Worm (Caenorhabditis elegans) whole organism, L4 larva: ENCODE measurements around the gene lgg-3.

Experiments
- F10B5.3 ChIP-seq: sonication (generic microtip); optimal IDR thresholded peaks from 2 replicates; lab custom pipeline; 2016; ENCODE audit warnings: mild to moderate bottlenecking, missing genetic modification characterization, missing compliant biosample characterization
- F37D6.2 ChIP-seq: sonication (generic microtip); optimal IDR thresholded peaks from 2 replicates; lab custom pipeline; 2016; ENCODE audit warnings: mild to moderate bottlenecking, missing genetic modification characterization, missing compliant biosample characterization
- F49E8.2 ChIP-seq: sonication (generic microtip); optimal IDR thresholded peaks from 2 replicates; lab custom pipeline; 2016; ENCODE audit warnings: missing compliant biosample characterization, mild to moderate bottlenecking, missing genetic modification characterization, borderline replicate concordance
- R02D3.7 ChIP-seq: fragments of 150-350 bp; sonication (generic microtip); optimal IDR thresholded peaks from 3 replicates; lab custom pipeline; 2014; ENCODE audit warnings: missing biosample characterization, missing genetic modification characterization
- Y105C5A.15 ChIP-seq: fragments of 200-800 bp; sonication (Bioruptor generic); IDR thresholded peaks from 2 replicates; pipeline ENCODE4 v1.3.6; 2022; ENCODE audit warnings: missing genetic modification characterization, missing compliant biosample characterization
- Y48G9A.11 ChIP-seq: fragments of 200-800 bp; sonication (Bioruptor generic); IDR thresholded peaks from 2 replicates; pipeline ENCODE4 v1.3.6; 2022; ENCODE audit warnings: missing genetic modification reagents, missing genetic modification characterization, missing compliant biosample characterization
- Y5F2A.4 ChIP-seq: fragments of 200-800 bp; sonication (Bioruptor generic); optimal IDR thresholded peaks from 2 replicates; lab custom pipeline; 2018; ENCODE audit warnings: mild to moderate bottlenecking, missing genetic modification characterization, missing compliant biosample characterization
- ZK337.2 ChIP-seq: fragments of 200-800 bp; sonication (Bioruptor generic); IDR thresholded peaks from 2 replicates; pipeline ENCODE4 v1.3.6; 2022; ENCODE audit warnings: missing genetic modification reagents, missing genetic modification characterization, missing compliant biosample characterization
- aha-1 ChIP-seq: fragments of 150-350 bp; peaks from one replicate; lab custom pipeline; 2014; ENCODE audit warnings: missing biosample characterization, missing genetic modification characterization
- ama-1 ChIP-seq: fragments of 150-350 bp; optimal IDR thresholded peaks from 2 replicates; lab custom pipeline; 2014; ENCODE audit warnings: inconsistent platforms, mixed read lengths
- arid-1 ChIP-seq: fragments of 200-800 bp; sonication (Bioruptor generic); conservative IDR thresholded peaks from 2 replicates; pipeline ENCODE4 v1.3.6; 2022; ENCODE audit warnings: missing genetic modification reagents, missing genetic modification characterization, missing compliant biosample characterization
- ceh-20 ChIP-seq: fragments of 200-800 bp; sonication (Bioruptor generic); IDR thresholded peaks from 2 replicates; pipeline ENCODE4 v1.3.6; 2022; ENCODE audit warnings: missing genetic modification reagents, missing genetic modification characterization, missing compliant biosample characterization
- ces-1 ChIP-seq: fragments of 150-350 bp; sonication (generic microtip); optimal IDR thresholded peaks from 4 replicates; lab custom pipeline; 2014; ENCODE audit warnings: missing biosample characterization, missing genetic modification reagents, missing genetic modification characterization
- ctbp-1 ChIP-seq: fragments of 200-800 bp; sonication (Bioruptor generic); IDR thresholded peaks from 2 replicates; pipeline ENCODE4 v1.3.6; 2022; ENCODE audit warnings: missing genetic modification reagents, missing genetic modification characterization, missing compliant biosample characterization
- dmd-8 ChIP-seq: fragments of 200-800 bp; sonication (Bioruptor generic); IDR thresholded peaks from 2 replicates; pipeline ENCODE4 v1.3.6; 2022; ENCODE audit warnings: missing genetic modification characterization, missing compliant biosample characterization
- duxl-1 ChIP-seq: sonication (generic microtip); optimal IDR thresholded peaks from 2 replicates; lab custom pipeline; 2016; ENCODE audit warnings: mild to moderate bottlenecking, missing genetic modification characterization, moderate library complexity, missing compliant biosample characterization; ENCODE audit not compliant: poor library complexity
- egl-27 ChIP-seq: sonication (generic microtip); optimal IDR thresholded peaks from 3 replicates; lab custom pipeline; 2017; ENCODE audit warnings: missing biosample characterization, missing genetic modification reagents, missing genetic modification characterization
- hif-1 ChIP-seq, 2 experiments: sonication (generic microtip); optimal IDR thresholded peaks; 2 replicates each; lab custom pipeline; 2016 to 2017; ENCODE audit warnings: missing compliant biosample characterization in 2 of 2, missing genetic modification characterization in 2 of 2, missing genetic modification reagents in 2 of 2, missing genotype in 2 of 2, mild to moderate bottlenecking in 1 of 2
- lim-7 ChIP-seq: fragments of 200-800 bp; sonication (Bioruptor generic); IDR thresholded peaks from 2 replicates; pipeline ENCODE4 v1.3.6; 2022; ENCODE audit warnings: missing genetic modification characterization, missing compliant biosample characterization
- lin-15B ChIP-seq: fragments of 150-350 bp; sonication (generic microtip); optimal IDR thresholded peaks from 3 replicates; lab custom pipeline; 2014; ENCODE audit warnings: missing biosample characterization, missing genetic modification characterization
- lin-38 ChIP-seq: fragments of 200-800 bp; sonication (Bioruptor generic); IDR thresholded peaks from 2 replicates; pipeline ENCODE4 v1.3.6; 2022; ENCODE audit warnings: missing genetic modification reagents, missing genetic modification characterization, missing compliant biosample characterization
- madf-5 ChIP-seq, 2 experiments: fragments of 200-800 bp; sonication (Bioruptor generic); IDR thresholded peaks; 2 replicates each; pipeline ENCODE4 v1.3.6; 2022; ENCODE audit warnings: missing compliant biosample characterization in 2 of 2, missing genetic modification characterization in 2 of 2
- nhr-102 ChIP-seq: sonication (generic microtip); optimal IDR thresholded peaks from 2 replicates; lab custom pipeline; 2016; ENCODE audit warnings: mild to moderate bottlenecking, missing genetic modification characterization, moderate library complexity, missing compliant biosample characterization
- nhr-237 ChIP-seq: sonication (generic microtip); optimal IDR thresholded peaks from 2 replicates; lab custom pipeline; 2017; ENCODE audit warnings: missing biosample characterization, missing genetic modification characterization
- nhr-48 ChIP-seq: sonication (generic microtip); optimal IDR thresholded peaks from 2 replicates; lab custom pipeline; 2016; ENCODE audit warnings: mild to moderate bottlenecking, missing genetic modification characterization, missing compliant biosample characterization
- php-3 ChIP-seq: fragments of 200-800 bp; sonication (Bioruptor generic); IDR thresholded peaks from 2 replicates; pipeline ENCODE4 v1.3.6; 2022; ENCODE audit warnings: missing genetic modification reagents, missing genetic modification characterization, missing compliant biosample characterization
- set-16 ChIP-seq: fragments of 200-800 bp; sonication (Bioruptor generic); IDR thresholded peaks from 2 replicates; pipeline ENCODE4 v1.3.6; 2022; ENCODE audit warnings: missing genetic modification reagents, missing genetic modification characterization, missing compliant biosample characterization
- snpc-1.2 ChIP-seq: fragments of 200-800 bp; sonication (Bioruptor generic); IDR thresholded peaks from 2 replicates; pipeline ENCODE4 v1.3.6; 2022; ENCODE audit warnings: missing genetic modification reagents, missing genetic modification characterization, missing compliant biosample characterization
- tra-1 ChIP-seq: fragments of 200-800 bp; sonication (Bioruptor generic); IDR thresholded peaks from 2 replicates; pipeline ENCODE4 v1.3.6; 2022; ENCODE audit warnings: missing genetic modification reagents, missing genetic modification characterization, missing compliant biosample characterization
- unc-130 ChIP-seq: sonication (generic microtip); optimal IDR thresholded peaks from 2 replicates; lab custom pipeline; 2016; ENCODE audit warnings: missing genetic modification reagents, missing genetic modification characterization, missing compliant biosample characterization
- unc-62 ChIP-seq, 3 experiments: fragments of 150-350 bp in 1 of 3; sonication (generic microtip); optimal IDR thresholded peaks in 2 of 3; peaks in 1 of 3; 1 replicate in 1 of 3; 2 replicates in 2 of 3; lab custom pipeline; 2014 to 2017; ENCODE audit warnings: missing biosample characterization in 3 of 3, missing genetic modification characterization in 3 of 3, missing genetic modification reagents in 3 of 3, missing genotype in 1 of 3
- zfp-3 ChIP-seq: fragments of 200-800 bp; sonication (Bioruptor generic); conservative IDR thresholded peaks from 2 replicates; pipeline ENCODE4 v1.3.6; 2022; ENCODE audit warnings: missing genetic modification reagents, missing genetic modification characterization, missing compliant biosample characterization
- ztf-11 ChIP-seq: fragments of 150-350 bp; optimal IDR thresholded peaks from 2 replicates; lab custom pipeline; 2014; ENCODE audit warnings: missing biosample characterization, missing genetic modification characterization

The lgg-3 gene

ce11 chrIII:5706077-5706627 lies 8.3 kb upstream of the lgg-3 start, which contains the start of gene rpl-23 (continued):
- TF ChIP-seq duxl-1 (tag; lab: Kevin White, UChicago) = no peak
- no peak for TF ChIP-seq nhr-237 (tag; lab: Kevin White, UChicago)
- no peak for TF ChIP-seq egl-27
- TF ChIP-seq zfp-3 = no peak
- TF ChIP-seq unc-130 (GFP tag; lab: Kevin White, UChicago) = peak; percentile 56

DNA sequence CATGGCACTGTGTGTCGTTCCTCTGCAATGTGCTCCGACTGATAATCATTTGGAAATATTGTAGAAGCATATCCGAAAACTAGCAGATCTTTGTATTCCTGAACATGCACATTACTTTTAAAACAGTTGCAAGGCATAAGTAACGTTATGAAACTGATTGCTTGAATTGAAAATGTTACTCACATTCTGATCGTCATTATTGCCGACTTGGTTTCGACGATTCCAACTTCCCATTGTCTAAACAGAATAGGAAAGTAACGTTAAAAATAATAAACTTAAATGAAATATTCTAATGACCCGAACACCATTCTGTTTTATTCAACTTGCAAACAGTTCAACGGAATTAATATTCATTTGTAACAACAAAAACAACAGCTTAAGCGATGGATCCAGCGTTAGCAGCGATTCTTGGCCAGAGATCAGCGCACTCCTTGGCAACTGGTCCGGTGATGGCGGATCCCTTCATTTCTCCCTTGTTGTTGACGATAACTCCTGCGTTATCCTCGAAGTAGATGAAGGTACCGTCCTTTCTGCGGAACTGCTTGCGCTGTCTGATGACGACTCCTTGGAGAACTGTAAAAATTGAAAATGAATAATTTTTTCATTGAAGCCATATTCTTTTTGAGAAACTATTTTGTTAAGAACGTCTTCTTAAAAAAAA lies 7.5 kb upstream of the lgg-3 start, which contains the start of gene swp-1:
Gene swp-1 (minus strand): TSS at position 298 of the 661 bp plus-strand sequence.
- TF ChIP-seq nhr-237 (tag; lab: Kevin White, UChicago) (no peak), ctbp-1 (GFP tag; lab: Robert Waterston, UW) (peak; percentile 35; the same call in 1 of the 2 replicates), ZK337.2 (no peak), ztf-11 (tag; lab: Kevin White, UChicago) (no peak), unc-62 (GFP tag; optimal IDR thresholded peaks at IDR 0.05 in 1 of 2; lab: Kevin White, UChicago) (peak in 1 of 2 experiments; percentile 72), unc-62 (tag; optimal IDR thresholded peaks at IDR 0.05; lab: Kevin White, UChicago) (no peak), zfp-3 (0 out of 2 replicates have a peak, but pooled peaks have one; percentile 12), F10B5.3 (tag; lab: Kevin White, UChicago) (no peak), nhr-48 (tag; lab: Kevin White, UChicago) (no peak), hif-1 (tag; optimal IDR thresholded peaks at IDR 0.05; lab: Kevin White, UChicago) (no peak), lin-38 (GFP tag; lab: Robert Waterston, UW) (peak; percentile 48), arid-1 (peak; percentile 70), snpc-1.2 (GFP tag; lab: Robert Waterston, UW) (peak; percentile 48; the same call in 1 of the 2 replicates), F37D6.2 (tag; lab: Kevin White, UChicago) (no peak), aha-1 (tag; lab: Kevin White, UChicago) (peak; percentile 59), Y5F2A.4 (GFP tag; lab: Kevin White, UChicago) (no peak), F49E8.2 (tag; lab: Kevin White, UChicago) (peak; percentile 70), madf-5 (GFP tag; IDR thresholded peaks at IDR 0.05; lab: Robert Waterston, UW) (no peak), Y48G9A.11 (GFP tag; lab: Robert Waterston, UW) (peak; percentile 33; the same call in 1 of the 2 replicates), set-16 (GFP tag; lab: Robert Waterston, UW) (no peak), lin-15B (no peak), unc-130 (GFP tag; lab: Kevin White, UChicago) (peak; percentile 5), R02D3.7 (tag; lab: Kevin White, UChicago) (peak; percentile 20), tra-1 (GFP tag; lab: Robert Waterston, UW) (no peak), dmd-8 (GFP tag; lab: Robert Waterston, UW) (0 out of 2 replicates have a peak, but pooled peaks have one; percentile 19), nhr-102 (tag; lab: Kevin White, UChicago) (no peak), ceh-20 (GFP tag; lab: Robert Waterston, UW) (no peak), Y105C5A.15 (peak; percentile 3; the same call in 1 of the 2 replicates), ama-1 (lab: Kevin White, UChicago) (peak; percentile 51), lim-7 (0 out of 2 replicates have a peak, but pooled peaks have one; percentile 6)
- TF ChIP-seq, all 104 proteins: peak for 15

- TF ChIP-seq ces-1 (GFP tag; lab: Kevin White, UChicago) = no peak
These were observed 3.7 kb upstream of the lgg-3 start for ce11 chrIII:5701491-5701890.

- no peak for TF ChIP-seq php-3 (GFP tag; lab: Robert Waterston, UW)
- TF ChIP-seq aha-1 (tag; lab: Kevin White, UChicago) = peak; percentile 27
- TF ChIP-seq tra-1 (GFP tag; lab: Robert Waterston, UW) = no peak
These were observed 547 bp downstream of the lgg-3 start, which contains the start of gene B0336.7 for ce11 chrIII:5697266-5697665. B0336.7 (minus strand) TSS chrIII:5697366.
